Worm (Caenorhabditis elegans): ENCODE results near the gene nhr-55.

nhr-55 gene

ce11 chrV:467507-467906 is 10.5 kb upstream of the nhr-55 start:
- TF ChIP-seq nhr-12 (tag; optimal IDR thresholded peaks at IDR 0.05) (no peak), unc-30 (tag; optimal IDR thresholded peaks at IDR 0.05) (no peak), lsy-2 (tag; optimal IDR thresholded peaks at IDR 0.05) (no peak), lir-3 (tag; optimal IDR thresholded peaks at IDR 0.05; ENCODE audit: poor library complexity) (no peak), efl-1 (optimal IDR thresholded peaks at IDR 0.05) (no peak), efl-1 (GFP tag; optimal IDR thresholded peaks at IDR 0.05 in 1 of 2) (peak in 1 of 2 experiments; percentile 85), tlp-1 (tag; optimal IDR thresholded peaks at IDR 0.05) (no peak), C16A3.4 (tag; optimal IDR thresholded peaks at IDR 0.05) (no peak)

DNA sequence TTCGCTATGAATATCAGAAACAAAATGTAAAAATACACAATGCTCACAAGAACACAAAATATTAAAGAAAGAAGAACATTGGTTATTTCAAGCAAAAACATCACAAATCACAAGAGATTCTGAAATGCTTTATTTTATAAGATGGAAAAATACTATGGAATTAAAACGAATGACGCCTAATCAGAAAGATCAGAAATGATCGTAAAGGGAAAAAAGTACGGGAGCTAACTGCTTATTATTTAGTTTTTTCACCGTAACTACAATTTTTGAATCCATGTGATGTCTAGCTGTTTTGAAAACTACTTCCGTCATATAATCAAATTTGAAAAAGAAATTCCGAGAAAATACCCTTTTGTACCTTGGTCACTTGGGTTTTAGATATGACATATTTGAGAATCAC is 9.5 kb upstream of the nhr-55 start, which contains the start of gene srbc-57:
Gene srbc-57, minus strand, starts transcription at position 101 of the 400 bp plus-strand sequence.
- no peak for TF ChIP-seq F16B12.6 (tag; optimal IDR thresholded peaks at IDR 0.05)
- TF ChIP-seq fkh-8 (tag; optimal IDR thresholded peaks at IDR 0.05): peak; percentile 14

- TF ChIP-seq lsy-2 (tag; optimal IDR thresholded peaks at IDR 0.05): no peak
- no peak for TF ChIP-seq elt-3 (tag; optimal IDR thresholded peaks at IDR 0.05)
- TF ChIP-seq isw-1 (GFP tag; IDR thresholded peaks at IDR 0.05): no peak
- TF ChIP-seq grh-1 (GFP tag; IDR thresholded peaks at IDR 0.05): no peak
- no peak for TF ChIP-seq ztf-4 (tag; optimal IDR thresholded peaks at IDR 0.05)
- no peak for TF ChIP-seq rnt-1 (tag; optimal IDR thresholded peaks at IDR 0.05)
- no peak for TF ChIP-seq ceh-63 (GFP tag; optimal IDR thresholded peaks at IDR 0.05)
- TF ChIP-seq irx-1 (tag; optimal IDR thresholded peaks at IDR 0.05): no peak
- no peak for TF ChIP-seq pax-3 (tag; optimal IDR thresholded peaks at IDR 0.05)
- no peak for TF ChIP-seq pqm-1 (tag; optimal IDR thresholded peaks at IDR 0.05)
- TF ChIP-seq efl-1 (optimal IDR thresholded peaks at IDR 0.05): no peak
- no peak for TF ChIP-seq efl-1 (GFP tag; optimal IDR thresholded peaks at IDR 0.05 in 1 of 2)
- no peak for TF ChIP-seq C16A3.4 (tag; optimal IDR thresholded peaks at IDR 0.05)
- no peak for TF ChIP-seq hlh-4 (tag; optimal IDR thresholded peaks at IDR 0.05)
Observed at ce11 chrV:472589-472988, 5.4 kb upstream of the nhr-55 start, which contains the start of gene srt-31. Gene srt-31, plus strand, starts transcription at chrV:472889.

DNA sequence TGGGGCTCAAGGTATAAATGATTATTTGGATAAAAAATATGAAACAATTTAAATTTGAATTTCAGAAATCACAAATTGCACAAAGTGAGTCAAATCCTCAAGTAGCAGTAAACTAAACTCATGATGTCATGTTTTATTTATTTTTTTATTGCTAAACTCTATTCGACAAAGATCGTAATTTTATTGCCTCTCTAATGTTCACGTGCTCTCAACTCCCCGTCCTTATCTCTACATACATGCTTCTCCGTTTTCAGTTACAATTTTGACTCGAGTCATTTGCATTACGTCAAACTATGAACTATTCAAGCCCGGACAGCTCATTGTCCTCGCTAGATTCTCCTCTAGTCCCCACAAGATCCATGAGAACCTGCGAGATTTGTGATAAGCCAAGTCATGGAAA is 3.4 kb upstream of the nhr-55 start, which contains the start of gene nhr-99:
Gene nhr-99, plus strand, starts transcription at position 263 of the 400 bp plus-strand sequence.
- TF ChIP-seq nhr-20 (tag; optimal IDR thresholded peaks at IDR 0.05): peak; percentile 40
- TF ChIP-seq lin-35 (GFP tag; optimal IDR thresholded peaks at IDR 0.05): peak in 1 of 2 experiments; percentile 10
- peak; percentile 62 for TF ChIP-seq elt-2 (tag; optimal IDR thresholded peaks at IDR 0.05)
- TF ChIP-seq fkh-4 (tag; optimal IDR thresholded peaks at IDR 0.05; ENCODE audit: borderline replicate concordance): no peak

ce11 chrV:479046-479445 is 1.1 kb downstream of the nhr-55 start:
- TF ChIP-seq nhr-28 (tag; optimal IDR thresholded peaks at IDR 0.05): no peak
- no peak for TF ChIP-seq hlh-4 (tag; optimal IDR thresholded peaks at IDR 0.05)
- no peak for TF ChIP-seq elt-2 (tag; optimal IDR thresholded peaks at IDR 0.05)
- no peak for TF ChIP-seq pqm-1 (tag; optimal IDR thresholded peaks at IDR 0.05)
- TF ChIP-seq jun-1 (tag; optimal IDR thresholded peaks at IDR 0.05): no peak
- no peak for TF ChIP-seq unc-86 (tag; optimal IDR thresholded peaks at IDR 0.05)
- TF ChIP-seq mef-2 (tag; optimal IDR thresholded peaks at IDR 0.05): no peak
- no peak for TF ChIP-seq lin-15B (tag; optimal IDR thresholded peaks at IDR 0.05)
- no peak for TF ChIP-seq snu-23 (GFP tag; optimal IDR thresholded peaks at IDR 0.05)
- no peak for TF ChIP-seq snpc-4 (tag; optimal IDR thresholded peaks at IDR 0.05)
- no peak for TF ChIP-seq hlh-17 (GFP tag; optimal IDR thresholded peaks at IDR 0.05; ENCODE audit: borderline replicate concordance)
- no peak for TF ChIP-seq sptf-1 (tag; optimal IDR thresholded peaks at IDR 0.05)
- no peak for TF ChIP-seq Y116A8C.19 (tag; optimal IDR thresholded peaks at IDR 0.05; ENCODE audit: borderline replicate concordance)
- no peak for TF ChIP-seq mep-1 (tag; optimal IDR thresholded peaks at IDR 0.05)
- TF ChIP-seq mab-9 (GFP tag; IDR thresholded peaks at IDR 0.05): no peak
- TF ChIP-seq ztf-4 (tag; optimal IDR thresholded peaks at IDR 0.05): no peak
- no peak for TF ChIP-seq lin-35 (GFP tag; optimal IDR thresholded peaks at IDR 0.05)
- TF ChIP-seq C04F5.9 (tag; optimal IDR thresholded peaks at IDR 0.05): no peak
- no peak for TF ChIP-seq nhr-11 (tag; optimal IDR thresholded peaks at IDR 0.05)
- no peak for TF ChIP-seq ceh-90 (tag; optimal IDR thresholded peaks at IDR 0.05)
